Fruit fly (Drosophila melanogaster) Kc167 (cell line): ENCODE measurements around the gene Swt1.

Experiments
- h ChIP-seq: fragments of >200 bp; optimal IDR thresholded peaks from 3 replicates; lab custom pipeline; 2018; ENCODE audit warnings: missing external identifiers
- insv ChIP-seq: fragments of >200 bp; optimal IDR thresholded peaks from 3 replicates; lab custom pipeline; 2018; ENCODE audit warnings: missing external identifiers
- ttk ChIP-seq: sonication (Bioruptor generic); optimal IDR thresholded peaks from 2 replicates; lab custom pipeline; 2017; ENCODE audit warnings: missing external identifiers

DNA sequence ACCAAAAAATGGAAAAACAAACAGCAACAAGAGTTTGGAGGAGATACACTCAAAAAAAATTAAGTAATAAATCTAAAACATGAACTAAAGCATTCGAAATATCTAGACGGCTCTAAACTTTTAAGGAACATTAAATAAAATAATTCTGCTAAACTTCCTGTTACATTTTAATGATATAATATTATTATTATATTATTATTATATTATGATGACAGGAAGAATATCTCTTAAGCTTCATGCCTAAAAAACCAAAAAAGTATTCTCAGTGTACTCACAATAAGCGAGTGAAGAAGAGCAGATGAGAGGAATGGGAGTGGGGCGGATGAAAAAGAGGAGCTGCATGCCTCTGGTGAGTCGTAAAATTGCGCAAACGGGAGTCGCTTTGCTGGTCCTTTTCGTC, 32.2 kb downstream of the Swt1 start:
- TF ChIP-seq ttk (no peak), h (lab: Kevin White, UChicago) (no peak), insv (lab: Kevin White, UChicago) (no peak)
